Worm (Caenorhabditis elegans) whole organism, late embryonic: ENCODE measurements around the gene M05D6.9.

Source experiments
- F13H6.1 ChIP-seq: sonication (generic microtip); optimal IDR thresholded peaks from 2 replicates; lab custom pipeline; 2016; ENCODE audit warnings: missing genetic modification characterization, missing compliant biosample characterization
- K09A11.1 ChIP-seq: sonication (generic microtip); optimal IDR thresholded peaks from 2 replicates; lab custom pipeline; 2017; ENCODE audit warnings: antibody characterized with exemption, mild to moderate bottlenecking, missing genetic modification characterization, missing compliant biosample characterization; ENCODE audit not compliant: insufficient read depth
- T23F11.4 ChIP-seq: fragments of 200-800 bp; sonication (Bioruptor generic); optimal IDR thresholded peaks from 2 replicates; lab custom pipeline; 2018; ENCODE audit warnings: mild to moderate bottlenecking, missing genetic modification characterization, missing compliant biosample characterization
- Y22D7AL.16 ChIP-seq: sonication (generic microtip); optimal IDR thresholded peaks from 2 replicates; lab custom pipeline; 2016; ENCODE audit warnings: missing genetic modification characterization, missing compliant biosample characterization
- ama-1 ChIP-seq: fragments of 150-350 bp; optimal IDR thresholded peaks from 2 replicates; lab custom pipeline; 2014
- ceh-14 ChIP-seq: sonication (generic microtip); optimal IDR thresholded peaks from 2 replicates; lab custom pipeline; 2016; ENCODE audit warnings: missing genotype, missing genetic modification characterization, missing compliant biosample characterization
- ceh-19 ChIP-seq: fragments of 200-800 bp; sonication (Bioruptor generic); optimal IDR thresholded peaks from 2 replicates; lab custom pipeline; 2018; ENCODE audit warnings: mild to moderate bottlenecking, missing genetic modification characterization, missing compliant biosample characterization
- ceh-22 ChIP-seq: sonication (generic microtip); optimal IDR thresholded peaks from 2 replicates; lab custom pipeline; 2017; ENCODE audit warnings: missing biosample characterization, missing genetic modification characterization
- ceh-30 ChIP-seq: fragments of 150-350 bp; optimal IDR thresholded peaks from 2 replicates; lab custom pipeline; 2014; ENCODE audit warnings: missing biosample characterization, missing genetic modification characterization
- ceh-34 ChIP-seq: sonication (generic microtip); optimal IDR thresholded peaks from 2 replicates; lab custom pipeline; 2016; ENCODE audit warnings: mild to moderate bottlenecking, missing genetic modification characterization, missing compliant biosample characterization
- ceh-6 ChIP-seq: fragments of 200-800 bp; sonication (Bioruptor generic); optimal IDR thresholded peaks from 2 replicates; lab custom pipeline; 2018; ENCODE audit warnings: mild to moderate bottlenecking, missing genetic modification characterization, missing compliant biosample characterization
- che-1 ChIP-seq: sonication (generic microtip); optimal IDR thresholded peaks from 2 replicates; lab custom pipeline; 2016; ENCODE audit warnings: mild to moderate bottlenecking, missing genetic modification characterization, missing compliant biosample characterization
- elt-2 ChIP-seq: sonication (generic microtip); optimal IDR thresholded peaks from 2 replicates; lab custom pipeline; 2016; ENCODE audit warnings: missing genetic modification reagents, missing genetic modification characterization, missing compliant biosample characterization
- elt-4 ChIP-seq: sonication (generic microtip); optimal IDR thresholded peaks from 2 replicates; lab custom pipeline; 2016; ENCODE audit warnings: missing genetic modification characterization, missing compliant biosample characterization
- eyg-1 ChIP-seq: sonication (generic microtip); optimal IDR thresholded peaks from 2 replicates; lab custom pipeline; 2016; ENCODE audit warnings: missing genotype, missing genetic modification characterization, missing compliant biosample characterization
- fax-1 ChIP-seq: sonication (generic microtip); optimal IDR thresholded peaks from 2 replicates; lab custom pipeline; 2016; ENCODE audit warnings: missing genotype, missing genetic modification characterization, missing compliant biosample characterization
- fkh-6 ChIP-seq: sonication (generic microtip); optimal IDR thresholded peaks from 2 replicates; lab custom pipeline; 2016; ENCODE audit warnings: missing genetic modification characterization, missing compliant biosample characterization
- gmeb-2 ChIP-seq: sonication (generic microtip); optimal IDR thresholded peaks from 2 replicates; lab custom pipeline; 2016; ENCODE audit warnings: missing genetic modification characterization, inconsistent platforms, missing compliant biosample characterization
- hlh-15 ChIP-seq: sonication (generic microtip); optimal IDR thresholded peaks from 2 replicates; lab custom pipeline; 2016; ENCODE audit warnings: missing genetic modification characterization, missing compliant biosample characterization
- hlh-6 ChIP-seq: sonication (generic microtip); optimal IDR thresholded peaks from 2 replicates; lab custom pipeline; 2016; ENCODE audit warnings: missing genotype, missing genetic modification characterization, missing compliant biosample characterization
- madf-2 ChIP-seq: sonication (generic microtip); optimal IDR thresholded peaks from 2 replicates; lab custom pipeline; 2017; ENCODE audit warnings: missing genetic modification characterization, missing compliant biosample characterization
- nfya-1 ChIP-seq: sonication (generic microtip); optimal IDR thresholded peaks from 2 replicates; lab custom pipeline; 2017; ENCODE audit warnings: missing genetic modification characterization, mild to moderate bottlenecking, missing compliant biosample characterization, antibody characterized with exemption, moderate library complexity
- nhr-232 ChIP-seq: sonication (generic microtip); optimal IDR thresholded peaks from 2 replicates; lab custom pipeline; 2016; ENCODE audit warnings: missing genetic modification characterization, missing compliant biosample characterization
- npax-4 ChIP-seq: sonication (generic microtip); optimal IDR thresholded peaks from 2 replicates; lab custom pipeline; 2016; ENCODE audit warnings: missing genetic modification characterization, missing compliant biosample characterization
- pag-3 ChIP-seq: sonication (generic microtip); optimal IDR thresholded peaks from 2 replicates; lab custom pipeline; 2016; ENCODE audit warnings: missing compliant biosample characterization, missing genetic modification characterization, borderline replicate concordance
- pha-4 ChIP-seq: fragments of 150-350 bp; optimal IDR thresholded peaks from 2 replicates; lab custom pipeline; 2018; ENCODE audit warnings: missing biosample characterization, missing genetic modification reagents, missing genetic modification characterization
- pqm-1 ChIP-seq: sonication (generic microtip); optimal IDR thresholded peaks from 2 replicates; lab custom pipeline; 2016; ENCODE audit warnings: missing genetic modification characterization, missing compliant biosample characterization
- pros-1 ChIP-seq: fragments of 150-350 bp; optimal IDR thresholded peaks from 2 replicates; lab custom pipeline; 2014; ENCODE audit warnings: missing biosample characterization, missing genetic modification reagents, missing genetic modification characterization
- ref-2 ChIP-seq: sonication (generic microtip); optimal IDR thresholded peaks from 2 replicates; lab custom pipeline; 2016; ENCODE audit warnings: missing genetic modification characterization, missing compliant biosample characterization
- sdc-2 ChIP-seq: sonication (generic microtip); optimal IDR thresholded peaks from 2 replicates; lab custom pipeline; 2016; ENCODE audit warnings: missing genotype, missing genetic modification characterization, missing compliant biosample characterization
- sox-2 ChIP-seq: fragments of 200-800 bp; sonication (Bioruptor generic); IDR thresholded peaks from 2 replicates; pipeline ENCODE4 v1.3.6; 2022; ENCODE audit warnings: missing genetic modification reagents, missing genetic modification characterization, missing compliant biosample characterization
- tbx-2 ChIP-seq: sonication (generic microtip); optimal IDR thresholded peaks from 2 replicates; lab custom pipeline; 2016; ENCODE audit warnings: missing genetic modification characterization, missing compliant biosample characterization
- tbx-7 ChIP-seq: sonication (generic microtip); optimal IDR thresholded peaks from 2 replicates; lab custom pipeline; 2016; ENCODE audit warnings: missing genotype, missing genetic modification characterization, missing compliant biosample characterization
- unc-3 ChIP-seq, 2 experiments: fragments of 200-800 bp in 1 of 2; sonication (Bioruptor generic) in 1 of 2; sonication (generic microtip) in 1 of 2; conservative IDR thresholded peaks in 1 of 2; optimal IDR thresholded peaks in 1 of 2; 2 replicates each; pipeline versions ENCODE4 v1.3.6 to Lab custom; 2016 to 2022; ENCODE audit warnings: missing compliant biosample characterization in 2 of 2, missing genetic modification characterization in 2 of 2, missing genetic modification reagents in 1 of 2
- unc-55 ChIP-seq: sonication (generic microtip); optimal IDR thresholded peaks from 2 replicates; lab custom pipeline; 2017; ENCODE audit warnings: missing biosample characterization, missing genetic modification reagents, missing genetic modification characterization
- zip-5 ChIP-seq: sonication (generic microtip); optimal IDR thresholded peaks from 2 replicates; lab custom pipeline; 2016; ENCODE audit warnings: missing genetic modification characterization, missing compliant biosample characterization
- ztf-16 ChIP-seq: sonication (generic microtip); optimal IDR thresholded peaks from 2 replicates; lab custom pipeline; 2017; ENCODE audit warnings: missing genetic modification characterization, missing compliant biosample characterization

M05D6.9 gene

ce11 chrII:8494228-8494717 lies at the start of gene M05D6.9:
Gene M05D6.9 (plus strand): TSS chrII:8494278.
- TF ChIP-seq ceh-30 (tag; lab: Kevin White, UChicago) (no peak), hlh-15 (tag; lab: Kevin White, UChicago) (no peak), pag-3 (no peak)
- TF ChIP-seq, all 69 proteins: peak for 0

- no peak for TF ChIP-seq pqm-1
- TF ChIP-seq fax-1 (tag; lab: Kevin White, UChicago), result no peak
- no peak for TF ChIP-seq fkh-6 (tag; lab: Kevin White, UChicago)
- no peak for TF ChIP-seq pha-4 (tag; lab: Kevin White, UChicago)
- TF ChIP-seq madf-2 (tag; lab: Kevin White, UChicago), result no peak
- TF ChIP-seq nhr-232 (tag; lab: Kevin White, UChicago), result no peak
- TF ChIP-seq npax-4 (tag; lab: Kevin White, UChicago), result no peak
- TF ChIP-seq zip-5, result no peak
Measured at ce11 chrII:8446731-8447130, 47.3 kb upstream of the M05D6.9 start, which contains the start of gene cut-3. Gene cut-3 (minus strand): TSS chrII:8446831.

ce11 chrII:8449660-8450118 lies 44.4 kb upstream of the M05D6.9 start, which contains the start of gene F22B5.4:
Gene F22B5.4 (plus strand): TSS chrII:8449710.
- TF ChIP-seq ama-1 (lab: Kevin White, UChicago), result no peak
- TF ChIP-seq eyg-1 (tag; lab: Kevin White, UChicago), result no peak
- TF ChIP-seq nfya-1 (tag; lab: Kevin White, UChicago), result no peak
- no peak for TF ChIP-seq ceh-6 (GFP tag; lab: Kevin White, UChicago)
- no peak for TF ChIP-seq hlh-6 (tag; lab: Kevin White, UChicago)
- TF ChIP-seq che-1 (tag; lab: Kevin White, UChicago), result no peak
- no peak for TF ChIP-seq unc-55 (GFP tag; lab: Kevin White, UChicago)
- TF ChIP-seq pros-1, result no peak
- no peak for TF ChIP-seq Y22D7AL.16 (tag; lab: Kevin White, UChicago)
- no peak for TF ChIP-seq gmeb-2 (tag; lab: Kevin White, UChicago)
- no peak for TF ChIP-seq tbx-2 (tag; lab: Kevin White, UChicago)

ce11 chrII:8450750-8451149 lies 43.3 kb upstream of the M05D6.9 start:
- no peak for TF ChIP-seq ztf-16 (tag; lab: Kevin White, UChicago)
- no peak for TF ChIP-seq zip-5
- TF ChIP-seq madf-2 (tag; lab: Kevin White, UChicago), result no peak
- TF ChIP-seq ceh-22 (tag; lab: Kevin White, UChicago), result no peak
- TF ChIP-seq elt-4 (tag; lab: Kevin White, UChicago), result no peak
- no peak for TF ChIP-seq T23F11.4 (GFP tag; lab: Kevin White, UChicago)
- no peak for TF ChIP-seq K09A11.1 (tag; lab: Kevin White, UChicago)
- TF ChIP-seq F13H6.1 (tag; lab: Kevin White, UChicago), result no peak
- TF ChIP-seq pros-1, result no peak
- no peak for TF ChIP-seq hlh-6 (tag; lab: Kevin White, UChicago)

DNA sequence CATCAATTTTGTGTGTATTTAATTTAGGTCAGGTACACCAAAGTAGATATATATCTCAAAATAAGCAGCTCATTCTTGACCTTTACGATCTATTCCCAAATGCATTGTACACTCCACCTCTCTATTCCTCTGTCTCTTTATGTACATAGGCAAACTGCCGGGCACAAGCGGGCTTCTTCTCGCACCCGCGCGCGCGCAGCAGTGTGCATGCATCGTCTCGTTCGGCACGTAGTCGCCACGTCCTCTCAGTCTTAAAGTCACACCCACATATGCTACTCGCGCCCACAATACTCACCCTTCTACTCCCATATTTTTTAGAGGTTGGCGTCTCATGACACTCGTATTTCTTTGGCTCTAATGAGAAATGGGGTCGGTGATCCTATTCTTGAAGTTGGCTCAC lies 42.7 kb upstream of the M05D6.9 start:
- TF ChIP-seq elt-2 (no peak), ztf-16 (tag; lab: Kevin White, UChicago) (no peak)

- TF ChIP-seq ceh-19 (GFP tag; lab: Kevin White, UChicago) (no peak), gmeb-2 (tag; lab: Kevin White, UChicago) (no peak), sox-2 (no peak), fax-1 (tag; lab: Kevin White, UChicago) (no peak), pros-1 (no peak), npax-4 (tag; lab: Kevin White, UChicago) (no peak), sdc-2 (tag; lab: Kevin White, UChicago) (no peak), unc-3 (GFP tag; conservative IDR thresholded peaks at IDR 0.05; lab: Robert Waterston, UW) (no peak), unc-3 (tag; optimal IDR thresholded peaks at IDR 0.05; lab: Kevin White, UChicago) (no peak), tbx-2 (tag; lab: Kevin White, UChicago) (no peak), eyg-1 (tag; lab: Kevin White, UChicago) (no peak), ceh-30 (tag; lab: Kevin White, UChicago) (no peak), ref-2 (tag; lab: Kevin White, UChicago) (no peak), tbx-7 (tag; lab: Kevin White, UChicago) (no peak), ceh-34 (no peak), ceh-14 (no peak)
Measured at ce11 chrII:8454513-8454912, 39.6 kb upstream of the M05D6.9 start, which contains the start of gene F22B5.5. Gene F22B5.5 (minus strand): TSS chrII:8454613.
